Worm (Caenorhabditis elegans): ENCODE measurements around the gene irld-55.

DNA sequence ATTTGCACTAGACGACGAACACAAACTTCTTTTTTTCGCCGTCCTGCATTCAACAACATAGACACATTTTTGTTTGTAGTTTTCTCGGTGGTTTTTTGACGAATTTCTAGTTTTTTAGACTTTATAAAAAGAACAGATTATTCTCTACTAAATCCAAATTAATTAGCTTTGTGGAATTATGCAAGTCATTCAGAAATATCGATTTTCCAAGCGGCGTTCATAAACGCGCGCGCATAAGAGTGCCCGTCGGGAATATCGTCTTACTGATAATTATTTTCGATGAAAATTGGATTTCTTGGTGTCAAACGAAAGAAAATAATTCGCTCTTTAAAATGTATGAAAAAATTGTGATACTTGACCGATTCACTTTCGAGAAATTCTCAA is 14.6 kb downstream of the irld-55 start:
- TF ChIP-seq T26A5.8 (tag; optimal IDR thresholded peaks at IDR 0.05) (no peak), mel-28 (tag; optimal IDR thresholded peaks at IDR 0.05; ENCODE audit: borderline replicate concordance) (no peak), F49E8.2 (tag; optimal IDR thresholded peaks at IDR 0.05; ENCODE audit: insufficient read depth) (no peak), unc-62 (GFP tag; optimal IDR thresholded peaks at IDR 0.05) (no peak), lin-40 (tag; optimal IDR thresholded peaks at IDR 0.05) (no peak), unc-130 (GFP tag; optimal IDR thresholded peaks at IDR 0.05) (no peak), F37B4.10 (GFP tag; IDR thresholded peaks at IDR 0.05) (no peak), bed-1 (GFP tag; IDR thresholded peaks at IDR 0.05) (no peak)
